Worm (Caenorhabditis elegans) whole organism, late embryonic: ENCODE data around the gene lin-26.

Experiments
- ahr-1 ChIP-seq: sonication (generic microtip); optimal IDR thresholded peaks from 2 replicates; lab custom pipeline; 2016; ENCODE audit warnings: missing genetic modification characterization, missing compliant biosample characterization
- ceh-2 ChIP-seq: sonication (generic microtip); optimal IDR thresholded peaks from 2 replicates; lab custom pipeline; 2016; ENCODE audit warnings: missing genotype, missing genetic modification characterization, missing compliant biosample characterization
- ceh-6 ChIP-seq: fragments of 200-800 bp; sonication (Bioruptor generic); optimal IDR thresholded peaks from 2 replicates; lab custom pipeline; 2018; ENCODE audit warnings: mild to moderate bottlenecking, missing genetic modification characterization, missing compliant biosample characterization
- che-1 ChIP-seq: sonication (generic microtip); optimal IDR thresholded peaks from 2 replicates; lab custom pipeline; 2016; ENCODE audit warnings: mild to moderate bottlenecking, missing genetic modification characterization, missing compliant biosample characterization
- fkh-10 ChIP-seq: fragments of 150-350 bp; optimal IDR thresholded peaks from 2 replicates; lab custom pipeline; 2014; ENCODE audit warnings: missing biosample characterization, missing genetic modification reagents, missing genetic modification characterization
- mec-3 ChIP-seq: sonication (generic microtip); optimal IDR thresholded peaks from 2 replicates; lab custom pipeline; 2016; ENCODE audit warnings: borderline replicate concordance, missing genetic modification characterization, missing compliant biosample characterization
- rnt-1 ChIP-seq: sonication (generic microtip); optimal IDR thresholded peaks from 2 replicates; lab custom pipeline; 2016; ENCODE audit warnings: missing genetic modification characterization, missing compliant biosample characterization
- tbx-2 ChIP-seq: sonication (generic microtip); optimal IDR thresholded peaks from 2 replicates; lab custom pipeline; 2016; ENCODE audit warnings: missing genetic modification characterization, missing compliant biosample characterization

DNA sequence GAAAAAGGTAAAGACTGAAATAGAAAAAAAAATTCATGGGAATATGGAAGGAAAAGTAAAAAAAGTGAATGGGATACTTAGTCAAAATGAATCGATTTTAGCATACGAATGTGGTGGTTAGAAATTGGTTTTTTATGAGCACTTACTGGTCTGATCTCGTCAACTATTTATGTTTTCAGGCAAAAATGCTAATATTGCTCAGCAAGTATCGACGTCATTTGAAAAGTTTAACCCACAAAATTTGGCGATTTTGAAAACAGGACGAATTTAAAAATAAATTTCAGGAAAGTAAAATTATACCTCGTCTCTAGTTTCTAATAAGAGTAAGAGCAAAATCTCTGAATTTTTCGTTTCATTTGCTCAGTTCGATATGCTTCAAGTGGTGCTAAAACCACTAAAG, 38.8 kb upstream of the lin-26 start:
- no peak for TF ChIP-seq rnt-1 (tag; lab: Kevin White, UChicago)
- no peak for TF ChIP-seq tbx-2 (tag; lab: Kevin White, UChicago)
- TF ChIP-seq che-1 (tag; lab: Kevin White, UChicago): no peak
- TF ChIP-seq ceh-2: no peak
- no peak for TF ChIP-seq ahr-1 (tag; lab: Kevin White, UChicago)
- TF ChIP-seq mec-3 (tag; lab: Kevin White, UChicago): no peak
- no peak for TF ChIP-seq fkh-10 (GFP tag; lab: Kevin White, UChicago)
- no peak for TF ChIP-seq ceh-6 (GFP tag; lab: Kevin White, UChicago)
